Comparison of ENCODE assay signal across 4 fruit fly cellular contexts in genomic region chrX:23071237-23071688, dm6.
A peak's percentile ranks its signal among the peaks of the same experiment; 100 is the strongest.
TF ChIP-seq lines count a peak whose summit lies in the region.

No protein-coding gene starts in this region.

- TF ChIP-seq CTCF in whole organism, embryonic (GFP tag; optimal IDR thresholded peaks at IDR 0.05; lab: Kevin White, UChicago) = no peak

TF ChIP-seq in whole organism, embryonic, 481 proteins besides CTCF, POLR2A, EP300 and RAD21 (continues in another document):
- no peak for TF ChIP-seq jigr1 (GFP tag; IDR thresholded peaks at IDR 0.05; lab: Robert Waterston, UW)
- no peak for TF ChIP-seq kah (GFP tag; optimal IDR thresholded peaks at IDR 0.05; lab: Kevin White, UChicago)
- no peak for TF ChIP-seq CG8290 (GFP tag; optimal IDR thresholded peaks at IDR 0.05; lab: Kevin White, UChicago)
- no peak for TF ChIP-seq CG8290 (tag; optimal IDR thresholded peaks at IDR 0.05; lab: Kevin White, UChicago)
- TF ChIP-seq CG2712 (tag; optimal IDR thresholded peaks at IDR 0.05; lab: Kevin White, UChicago) = peak; percentile 8
- TF ChIP-seq CG5180 (GFP tag; optimal IDR thresholded peaks at IDR 0.05; lab: Kevin White, UChicago) = peak; percentile 12
- TF ChIP-seq CG6175 (GFP tag; IDR thresholded peaks at IDR 0.05; lab: Robert Waterston, UW) = no peak
- TF ChIP-seq gsb-n (tag; optimal IDR thresholded peaks at IDR 0.05; lab: Kevin White, UChicago) = no peak
- no peak for TF ChIP-seq CG33557 (GFP tag; optimal IDR thresholded peaks at IDR 0.05; lab: Kevin White, UChicago)
- no peak for TF ChIP-seq zen (tag; optimal IDR thresholded peaks at IDR 0.05; lab: Kevin White, UChicago)
- TF ChIP-seq Xbp1 (GFP tag; optimal IDR thresholded peaks at IDR 0.05; lab: Kevin White, UChicago) = peak; percentile 1
- TF ChIP-seq lov (optimal IDR thresholded peaks at IDR 0.05; lab: Kevin White, UChicago) = no peak
- TF ChIP-seq lov (GFP tag; IDR thresholded peaks at IDR 0.05; lab: Robert Waterston, UW) = no peak
- TF ChIP-seq otp (GFP tag; IDR thresholded peaks at IDR 0.05; lab: Robert Waterston, UW) = no peak
- TF ChIP-seq CG32532 (GFP tag; IDR thresholded peaks at IDR 0.05; lab: Robert Waterston, UW) = no peak
- TF ChIP-seq cwo (GFP tag; optimal IDR thresholded peaks at IDR 0.05; lab: Kevin White, UChicago) = no peak
- TF ChIP-seq CG9215 (GFP tag; IDR thresholded peaks at IDR 0.05; lab: Robert Waterston, UW) = no peak
- TF ChIP-seq gsb (GFP tag; IDR thresholded peaks at IDR 0.05; lab: Robert Waterston, UW) = no peak
- TF ChIP-seq CG11247 (GFP tag; IDR thresholded peaks at IDR 0.05; lab: Robert Waterston, UW) = no peak
- peak; percentile 35 for TF ChIP-seq CoRest (tag; optimal IDR thresholded peaks at IDR 0.05; lab: Kevin White, UChicago)
- TF ChIP-seq cato (GFP tag; optimal IDR thresholded peaks at IDR 0.05; lab: Kevin White, UChicago; ENCODE audit: borderline replicate concordance) = no peak
- no peak for TF ChIP-seq fd3F (GFP tag; optimal IDR thresholded peaks at IDR 0.05; lab: Kevin White, UChicago)
- no peak for TF ChIP-seq knrl (GFP tag; IDR thresholded peaks at IDR 0.05; lab: Robert Waterston, UW; ENCODE audit: partially characterized antibody)
- TF ChIP-seq pfk (GFP tag; optimal IDR thresholded peaks at IDR 0.05; lab: Kevin White, UChicago) = no peak

TF ChIP-seq in whole organism, prepupa, 60 proteins besides CTCF, POLR2A, EP300 and RAD21 (continues in another document):
- TF ChIP-seq fd59A (GFP tag; optimal IDR thresholded peaks at IDR 0.05; lab: Kevin White, UChicago) = no peak
- TF ChIP-seq CG3032 (tag; optimal IDR thresholded peaks at IDR 0.05; lab: Kevin White, UChicago) = peak; percentile 43
- no peak for TF ChIP-seq Blimp-1 (GFP tag; optimal IDR thresholded peaks at IDR 0.05; lab: Kevin White, UChicago)
- peak; percentile 43 for TF ChIP-seq Smox (GFP tag; optimal IDR thresholded peaks at IDR 0.05; lab: Kevin White, UChicago)
- TF ChIP-seq CG6854 (GFP tag; optimal IDR thresholded peaks at IDR 0.05; lab: Kevin White, UChicago) = no peak
- TF ChIP-seq ss (GFP tag; optimal IDR thresholded peaks at IDR 0.05; lab: Kevin White, UChicago) = peak in 1 of 2 experiments; percentile 12
- TF ChIP-seq CG9139 (GFP tag; optimal IDR thresholded peaks at IDR 0.05; lab: Kevin White, UChicago) = no peak
- TF ChIP-seq Hr39 (GFP tag; optimal IDR thresholded peaks at IDR 0.05; lab: Kevin White, UChicago) = peak; percentile 31
- peak; percentile 81 for TF ChIP-seq CG32006 (GFP tag; optimal IDR thresholded peaks at IDR 0.05; lab: Kevin White, UChicago)
- TF ChIP-seq Lpt (GFP tag; optimal IDR thresholded peaks at IDR 0.05; lab: Kevin White, UChicago) = peak; percentile 43
- peak; percentile 27 for TF ChIP-seq CG31627 (GFP tag; optimal IDR thresholded peaks at IDR 0.05; lab: Kevin White, UChicago)
- peak; percentile 48 for TF ChIP-seq topi (GFP tag; optimal IDR thresholded peaks at IDR 0.05; lab: Kevin White, UChicago)
- peak; percentile 45 for TF ChIP-seq net (GFP tag; optimal IDR thresholded peaks at IDR 0.05; lab: Kevin White, UChicago)
- TF ChIP-seq eg (GFP tag; IDR thresholded peaks at IDR 0.05; lab: Robert Waterston, UW) = no peak
- peak; percentile 11 for TF ChIP-seq Eip75B (GFP tag; optimal IDR thresholded peaks at IDR 0.05; lab: Kevin White, UChicago)
- TF ChIP-seq Met (GFP tag; optimal IDR thresholded peaks at IDR 0.05; lab: Kevin White, UChicago) = peak; percentile 54
- TF ChIP-seq CG7368 (GFP tag; optimal IDR thresholded peaks at IDR 0.05; lab: Kevin White, UChicago) = no peak
- peak in 1 of 2 experiments; percentile 76 for TF ChIP-seq salr (GFP tag; optimal IDR thresholded peaks at IDR 0.05; lab: Kevin White, UChicago)
- peak; percentile 60 for TF ChIP-seq Hr4 (GFP tag; optimal IDR thresholded peaks at IDR 0.05; lab: Kevin White, UChicago)
- TF ChIP-seq CG11294 (GFP tag; IDR thresholded peaks at IDR 0.05; lab: Robert Waterston, UW) = no peak
- peak; percentile 15 for TF ChIP-seq CG10669 (GFP tag; optimal IDR thresholded peaks at IDR 0.05; lab: Kevin White, UChicago)
- no peak for TF ChIP-seq Ets96B (tag; optimal IDR thresholded peaks at IDR 0.05; lab: Kevin White, UChicago)
- no peak for TF ChIP-seq Hr38 (GFP tag; optimal IDR thresholded peaks at IDR 0.05; lab: Kevin White, UChicago)
- peak; percentile 28 for TF ChIP-seq CG11902 (GFP tag; optimal IDR thresholded peaks at IDR 0.05; lab: Kevin White, UChicago)

TF ChIP-seq in whole organism, pupa, 21 proteins besides CTCF, POLR2A, EP300 and RAD21:
- TF ChIP-seq CG17806 (tag; optimal IDR thresholded peaks at IDR 0.05; lab: Kevin White, UChicago) (peak; percentile 10), CG8159 (tag; optimal IDR thresholded peaks at IDR 0.05; lab: Kevin White, UChicago) (peak; percentile 39), D1 (tag; optimal IDR thresholded peaks at IDR 0.05; lab: Kevin White, UChicago) (no peak), Pif1A (GFP tag; optimal IDR thresholded peaks at IDR 0.05; lab: Kevin White, UChicago) (peak; percentile 12), CG8301 (tag; optimal IDR thresholded peaks at IDR 0.05; lab: Kevin White, UChicago) (peak; percentile 54), CG34367 (tag; optimal IDR thresholded peaks at IDR 0.05; lab: Kevin White, UChicago) (peak; percentile 3), gl (tag; optimal IDR thresholded peaks at IDR 0.05; lab: Kevin White, UChicago) (no peak), EcR (GFP tag; optimal IDR thresholded peaks at IDR 0.05; lab: Kevin White, UChicago) (peak; percentile 55), Pif1B (GFP tag; optimal IDR thresholded peaks at IDR 0.05; lab: Kevin White, UChicago) (peak; percentile 53), CG10348 (GFP tag; IDR thresholded peaks at IDR 0.05; lab: Robert Waterston, UW) (no peak), CG32121 (GFP tag; IDR thresholded peaks at IDR 0.05; lab: Robert Waterston, UW) (no peak), fd96Ca (GFP tag; IDR thresholded peaks at IDR 0.05; lab: Robert Waterston, UW) (no peak), rn (GFP tag; IDR thresholded peaks at IDR 0.05; lab: Robert Waterston, UW) (no peak), CG14655 (GFP tag; optimal IDR thresholded peaks at IDR 0.05; lab: Kevin White, UChicago) (peak; percentile 80), CG9948 (tag; optimal IDR thresholded peaks at IDR 0.05; lab: Kevin White, UChicago) (peak; percentile 53), CG4496 (GFP tag; IDR thresholded peaks at IDR 0.05; lab: Robert Waterston, UW) (no peak; the same call in 2 of the 3 replicates), CG12605 (GFP tag; IDR thresholded peaks at IDR 0.05; lab: Robert Waterston, UW) (no peak), CG15710 (tag; optimal IDR thresholded peaks at IDR 0.05; lab: Kevin White, UChicago) (peak; percentile 23), Snoo (tag; optimal IDR thresholded peaks at IDR 0.05; lab: Kevin White, UChicago) (peak; percentile 29), Ets98B (GFP tag; IDR thresholded peaks at IDR 0.05; lab: Robert Waterston, UW) (no peak), CG13204 (GFP tag; optimal IDR thresholded peaks at IDR 0.05; lab: Kevin White, UChicago) (no peak)

TF ChIP-seq in whole organism, wandering third instar larva, 38 proteins besides CTCF, POLR2A, EP300 and RAD21:
- TF ChIP-seq Mio (GFP tag; optimal IDR thresholded peaks at IDR 0.05; lab: Kevin White, UChicago) = no peak
- no peak for TF ChIP-seq CG32264 (GFP tag; optimal IDR thresholded peaks at IDR 0.05; lab: Kevin White, UChicago)
- peak in 1 of 2 experiments; percentile 12 for TF ChIP-seq foxo (GFP tag; optimal IDR thresholded peaks at IDR 0.05; lab: Kevin White, UChicago)
- TF ChIP-seq dmrt93B (GFP tag; optimal IDR thresholded peaks at IDR 0.05; lab: Kevin White, UChicago) = peak; percentile 22
- no peak for TF ChIP-seq Hnf4 (GFP tag; optimal IDR thresholded peaks at IDR 0.05; lab: Kevin White, UChicago)
- TF ChIP-seq Abd-B (GFP tag; optimal IDR thresholded peaks at IDR 0.05; lab: Kevin White, UChicago) = no peak
- TF ChIP-seq woc (GFP tag; optimal IDR thresholded peaks at IDR 0.05; lab: Kevin White, UChicago) = peak; percentile 1
- TF ChIP-seq Sp1 (GFP tag; optimal IDR thresholded peaks at IDR 0.05; lab: Kevin White, UChicago) = peak; percentile 1
- no peak for TF ChIP-seq Rel (GFP tag; optimal IDR thresholded peaks at IDR 0.05; lab: Kevin White, UChicago)
- TF ChIP-seq Rel (tag; optimal IDR thresholded peaks at IDR 0.05; lab: Kevin White, UChicago) = no peak
- no peak for TF ChIP-seq Hr83 (GFP tag; optimal IDR thresholded peaks at IDR 0.05; lab: Kevin White, UChicago; ENCODE audit: poor library complexity, severe bottlenecking)
- TF ChIP-seq CrebA (GFP tag; optimal IDR thresholded peaks at IDR 0.05; lab: Kevin White, UChicago; ENCODE audit: borderline replicate concordance) = no peak
- peak; percentile 27 for TF ChIP-seq HLH106 (tag; optimal IDR thresholded peaks at IDR 0.05; lab: Kevin White, UChicago)
- TF ChIP-seq brk (GFP tag; optimal IDR thresholded peaks at IDR 0.05; lab: Kevin White, UChicago) = no peak

Comparison
In these comparisons a context has a peak if more than half of its experiments do, and no peak if none do; other contexts are left out.
1. Of the 7 proteins assayed by ChIP-seq in both whole organism, embryonic and whole organism, prepupa: peak only in whole organism, embryonic: none; only in whole organism, prepupa: Hr39 and Lpt; in both: Sox102F; in neither: 4.